Worm (Caenorhabditis elegans) whole organism, L2 larva: ENCODE data around the gene F40F4.7.

Source experiments
- F13H6.1 ChIP-seq: sonication (generic microtip); optimal IDR thresholded peaks from 2 replicates; lab custom pipeline; 2016; ENCODE audit warnings: missing genetic modification characterization, missing compliant biosample characterization
- R02D3.7 ChIP-seq: fragments of 150-350 bp; optimal IDR thresholded peaks from 2 replicates; lab custom pipeline; 2014; ENCODE audit warnings: missing biosample characterization, missing genetic modification characterization
- Y55F3AM.14 ChIP-seq: fragments of 200-800 bp; sonication (Bioruptor generic); optimal IDR thresholded peaks from 2 replicates; lab custom pipeline; 2018; ENCODE audit warnings: mild to moderate bottlenecking, missing genetic modification characterization, missing compliant biosample characterization
- alr-1 ChIP-seq: fragments of 150-350 bp; optimal IDR thresholded peaks from 2 replicates; lab custom pipeline; 2014; ENCODE audit warnings: missing biosample characterization, missing genetic modification characterization
- aly-2 ChIP-seq: fragments of 150-350 bp; optimal IDR thresholded peaks from 2 replicates; lab custom pipeline; 2014; ENCODE audit warnings: missing biosample characterization, missing genetic modification characterization
- blmp-1 ChIP-seq: sonication (generic microtip); optimal IDR thresholded peaks from 2 replicates; lab custom pipeline; 2017; ENCODE audit warnings: missing genetic modification characterization, mild to moderate bottlenecking, missing compliant biosample characterization, antibody characterized with exemption, moderate library complexity; ENCODE audit not compliant: insufficient read depth
- ceh-16 ChIP-seq: fragments of 150-350 bp; optimal IDR thresholded peaks from 2 replicates; lab custom pipeline; 2014; ENCODE audit warnings: missing biosample characterization, missing genetic modification characterization
- ceh-82 ChIP-seq: fragments of 150-350 bp; optimal IDR thresholded peaks from 2 replicates; lab custom pipeline; 2014; ENCODE audit warnings: missing biosample characterization, missing genetic modification characterization
- crh-2 ChIP-seq: sonication (generic microtip); optimal IDR thresholded peaks from 2 replicates; lab custom pipeline; 2017; ENCODE audit warnings: missing biosample characterization, missing genetic modification characterization
- dmd-4 ChIP-seq: sonication (generic microtip); optimal IDR thresholded peaks from 2 replicates; lab custom pipeline; 2017; ENCODE audit warnings: missing biosample characterization, missing genetic modification characterization
- egl-27 ChIP-seq: sonication (generic microtip); optimal IDR thresholded peaks from 3 replicates; lab custom pipeline; 2017; ENCODE audit warnings: missing biosample characterization, missing genetic modification reagents, missing genetic modification characterization
- elt-1 ChIP-seq: fragments of 150-350 bp; optimal IDR thresholded peaks from 2 replicates; lab custom pipeline; 2014; ENCODE audit warnings: missing biosample characterization, missing genetic modification characterization
- elt-3 ChIP-seq: sonication (generic microtip); optimal IDR thresholded peaks from 2 replicates; lab custom pipeline; 2017; ENCODE audit warnings: missing biosample characterization, missing genetic modification characterization
- fos-1 ChIP-seq: fragments of 150-350 bp; optimal IDR thresholded peaks from 2 replicates; lab custom pipeline; 2014; ENCODE audit warnings: missing biosample characterization, missing genetic modification characterization
- gmeb-1 ChIP-seq: fragments of 150-350 bp; optimal IDR thresholded peaks from 2 replicates; lab custom pipeline; 2014; ENCODE audit warnings: missing biosample characterization, missing genetic modification characterization
- lin-11 ChIP-seq: fragments of 150-350 bp; sonication (generic microtip); optimal IDR thresholded peaks from 2 replicates; lab custom pipeline; 2014; ENCODE audit warnings: missing biosample characterization, missing genetic modification characterization, inconsistent platforms, mixed read lengths
- lin-13 ChIP-seq: fragments of 150-350 bp; optimal IDR thresholded peaks from 2 replicates; lab custom pipeline; 2014; ENCODE audit warnings: missing biosample characterization, missing genetic modification reagents, missing genetic modification characterization
- lin-39 ChIP-seq: fragments of 150-350 bp; optimal IDR thresholded peaks from 2 replicates; lab custom pipeline; 2014; ENCODE audit warnings: missing biosample characterization, missing genetic modification reagents, missing genetic modification characterization
- lsy-2 ChIP-seq, 2 experiments: fragments of 150-350 bp in 1 of 2; sonication (generic microtip) in 1 of 2; optimal IDR thresholded peaks; 2 replicates each; lab custom pipeline; 2014 to 2017; ENCODE audit warnings: missing biosample characterization in 2 of 2, missing genetic modification characterization in 2 of 2
- mab-5 ChIP-seq: fragments of 150-350 bp; optimal IDR thresholded peaks from 2 replicates; lab custom pipeline; 2014; ENCODE audit warnings: missing biosample characterization, missing genetic modification characterization
- mdl-1 ChIP-seq, 2 experiments: fragments of 150-350 bp in 1 of 2; sonication (generic microtip) in 1 of 2; optimal IDR thresholded peaks; 2 replicates each; lab custom pipeline; 2017; ENCODE audit warnings: missing biosample characterization in 2 of 2, missing genetic modification characterization in 2 of 2
- nhr-12 ChIP-seq: fragments of 150-350 bp; optimal IDR thresholded peaks from 2 replicates; lab custom pipeline; 2014; ENCODE audit warnings: missing biosample characterization, missing genetic modification characterization
- nhr-129 ChIP-seq: fragments of 150-350 bp; optimal IDR thresholded peaks from 2 replicates; lab custom pipeline; 2014; ENCODE audit warnings: missing biosample characterization, missing genetic modification characterization
- nhr-21 ChIP-seq: fragments of 150-350 bp; optimal IDR thresholded peaks from 2 replicates; lab custom pipeline; 2014; ENCODE audit warnings: missing biosample characterization, missing genetic modification characterization
- nhr-23 ChIP-seq: fragments of 150-350 bp; optimal IDR thresholded peaks from 2 replicates; lab custom pipeline; 2014; ENCODE audit warnings: missing biosample characterization, missing genetic modification reagents, missing genetic modification characterization
- nhr-25 ChIP-seq: fragments of 150-350 bp; sonication (generic microtip); optimal IDR thresholded peaks from 3 replicates; lab custom pipeline; 2014; ENCODE audit warnings: missing biosample characterization, missing genetic modification characterization
- nhr-6 ChIP-seq: fragments of 150-350 bp; optimal IDR thresholded peaks from 2 replicates; lab custom pipeline; 2014; ENCODE audit warnings: missing biosample characterization, missing genetic modification characterization
- nhr-77 ChIP-seq: fragments of 150-350 bp; optimal IDR thresholded peaks from 2 replicates; lab custom pipeline; 2014; ENCODE audit warnings: missing biosample characterization, missing genetic modification characterization
- skn-1 ChIP-seq: sonication (generic microtip); optimal IDR thresholded peaks from 2 replicates; lab custom pipeline; 2017; ENCODE audit warnings: missing biosample characterization, missing genetic modification characterization
- sma-3 ChIP-seq: sonication (generic microtip); optimal IDR thresholded peaks from 2 replicates; lab custom pipeline; 2016; ENCODE audit warnings: missing genetic modification reagents, missing genetic modification characterization, missing compliant biosample characterization
- sma-9 ChIP-seq, 2 experiments: fragments of 150-350 bp in 1 of 2; sonication (generic microtip) in 1 of 2; optimal IDR thresholded peaks; 2 replicates each; lab custom pipeline; 2014 to 2016; ENCODE audit warnings: missing genetic modification characterization in 2 of 2, mild to moderate bottlenecking in 1 of 2, missing biosample characterization in 1 of 2, missing compliant biosample characterization in 1 of 2, missing genetic modification reagents in 1 of 2, moderate library complexity in 1 of 2
- unc-39 ChIP-seq: fragments of 150-350 bp; optimal IDR thresholded peaks from 2 replicates; lab custom pipeline; 2014; ENCODE audit warnings: missing biosample characterization, missing genetic modification characterization
- unc-55 ChIP-seq: fragments of 150-350 bp; sonication (generic microtip); optimal IDR thresholded peaks from 3 replicates; lab custom pipeline; 2014; ENCODE audit warnings: missing biosample characterization, missing genetic modification reagents, missing genetic modification characterization
- ztf-1 ChIP-seq: fragments of 200-800 bp; sonication (Bioruptor generic); conservative IDR thresholded peaks from 2 replicates; pipeline ENCODE4 v1.3.6; 2022; ENCODE audit warnings: missing genetic modification characterization, missing compliant biosample characterization
- ztf-4 ChIP-seq: fragments of 150-350 bp; optimal IDR thresholded peaks from 2 replicates; lab custom pipeline; 2014; ENCODE audit warnings: missing biosample characterization, missing genetic modification characterization

Gene F40F4.7

DNA sequence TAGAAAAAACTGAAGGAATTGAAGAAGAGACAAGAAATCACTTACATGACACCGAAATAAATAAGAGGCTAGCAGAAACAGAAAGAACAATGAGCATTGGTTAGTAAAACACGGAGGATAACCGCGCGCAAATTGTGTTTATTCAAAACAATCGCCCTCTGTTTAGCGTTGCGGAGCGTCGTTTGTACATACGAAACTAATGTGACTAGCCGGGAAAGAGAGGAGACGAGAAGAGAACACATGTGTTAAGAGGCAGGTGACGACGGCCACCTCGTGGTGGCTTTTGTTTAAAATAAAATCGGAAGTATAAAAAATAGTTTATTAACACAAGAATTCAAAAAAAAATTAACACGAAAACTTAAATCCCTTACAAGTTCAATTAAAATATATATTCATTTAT, at the start of gene F40F4.7:
Gene F40F4.7, minus strand, starts transcription at position 122 of the 400 bp plus-strand sequence.
- TF ChIP-seq aly-2 (tag; lab: Kevin White, UChicago) (no peak), F13H6.1 (tag; lab: Kevin White, UChicago) (peak; percentile 36), sma-9 (GFP tag; optimal IDR thresholded peaks at IDR 0.05; lab: Kevin White, UChicago) (peak; percentile 71), sma-9 (tag; optimal IDR thresholded peaks at IDR 0.05; lab: Kevin White, UChicago) (no peak), nhr-21 (tag; lab: Kevin White, UChicago) (peak; percentile 28), sma-3 (peak; percentile 43), egl-27 (tag; lab: Kevin White, UChicago) (peak; percentile 38), nhr-23 (tag; lab: Kevin White, UChicago) (no peak), mdl-1 (tag; optimal IDR thresholded peaks at IDR 0.05; lab: Kevin White, UChicago) (peak; percentile 41 to 49), nhr-129 (tag; lab: Kevin White, UChicago) (peak; percentile 88), fos-1 (tag; lab: Kevin White, UChicago) (peak; percentile 64), gmeb-1 (tag; lab: Kevin White, UChicago) (no peak), lsy-2 (tag; optimal IDR thresholded peaks at IDR 0.05; lab: Kevin White, UChicago) (peak; percentile 14 to 71), ztf-1 (no peak), nhr-12 (tag; lab: Kevin White, UChicago) (no peak), crh-2 (peak; percentile 33), lin-11 (peak; percentile 10), skn-1 (tag; lab: Kevin White, UChicago) (peak; percentile 16)
- TF ChIP-seq, all 48 proteins: peak for 12

DNA sequence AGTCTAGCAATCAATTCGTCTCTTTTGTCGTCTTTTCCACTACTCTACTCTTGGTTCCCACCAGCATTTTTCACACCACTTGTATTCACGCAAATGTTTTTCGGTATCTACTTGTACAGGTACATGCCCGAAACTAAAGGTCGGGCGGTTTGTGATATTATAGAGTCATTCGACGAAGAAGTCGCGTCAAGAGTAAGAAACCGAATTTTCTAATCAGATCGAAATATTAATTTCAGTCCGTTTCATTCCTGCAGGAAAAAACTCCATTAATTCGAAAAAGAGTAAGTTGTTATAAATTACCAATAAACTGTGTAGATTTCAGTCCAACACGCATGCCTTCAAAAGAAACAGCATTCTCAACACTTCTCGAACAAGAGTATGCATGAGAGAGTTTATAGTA, 46.2 kb upstream of the F40F4.7 start:
- TF ChIP-seq nhr-77 (tag; lab: Kevin White, UChicago), result no peak
- TF ChIP-seq ztf-4 (tag; lab: Kevin White, UChicago), result no peak
- no peak for TF ChIP-seq mab-5 (tag; lab: Kevin White, UChicago)
- no peak for TF ChIP-seq ceh-16 (tag; lab: Kevin White, UChicago)
- no peak for TF ChIP-seq sma-9 (GFP tag; optimal IDR thresholded peaks at IDR 0.05; lab: Kevin White, UChicago)
- no peak for TF ChIP-seq sma-9 (tag; optimal IDR thresholded peaks at IDR 0.05; lab: Kevin White, UChicago)
- TF ChIP-seq R02D3.7 (tag; lab: Kevin White, UChicago), result no peak
- TF ChIP-seq unc-55 (GFP tag; lab: Kevin White, UChicago), result no peak
- TF ChIP-seq lin-39 (tag; lab: Kevin White, UChicago), result no peak
- no peak for TF ChIP-seq nhr-6 (tag; lab: Kevin White, UChicago)
- no peak for TF ChIP-seq elt-3
- no peak for TF ChIP-seq nhr-12 (tag; lab: Kevin White, UChicago)
- no peak for TF ChIP-seq lsy-2 (tag; optimal IDR thresholded peaks at IDR 0.05; lab: Kevin White, UChicago)
- TF ChIP-seq nhr-23 (tag; lab: Kevin White, UChicago), result no peak
- no peak for TF ChIP-seq mdl-1 (tag; optimal IDR thresholded peaks at IDR 0.05; lab: Kevin White, UChicago)
- no peak for TF ChIP-seq Y55F3AM.14 (GFP tag; lab: Kevin White, UChicago)
- no peak for TF ChIP-seq unc-39 (tag; lab: Kevin White, UChicago)
- TF ChIP-seq lin-13 (GFP tag; lab: Kevin White, UChicago), result no peak
- TF ChIP-seq nhr-21 (tag; lab: Kevin White, UChicago), result no peak
- no peak for TF ChIP-seq alr-1 (tag; lab: Kevin White, UChicago)

DNA sequence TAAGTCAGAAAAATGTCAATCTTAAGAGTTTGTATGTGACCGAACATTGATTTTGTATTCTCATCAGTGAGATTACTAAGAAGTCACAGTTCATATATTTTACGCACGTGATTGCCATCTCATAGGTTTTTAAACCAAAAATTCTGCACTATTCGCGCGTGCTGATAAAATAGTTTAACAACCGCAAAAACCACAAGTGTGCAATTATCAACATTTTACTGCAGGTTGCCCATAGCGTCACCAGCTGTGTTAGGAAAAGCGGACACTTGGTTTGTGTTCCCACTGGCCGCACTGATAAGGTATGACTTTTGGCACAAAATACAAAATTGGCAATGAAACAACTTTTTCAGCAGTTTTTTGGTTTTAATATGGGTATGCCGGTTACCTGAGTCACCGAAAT, 44.4 kb upstream of the F40F4.7 start:
- TF ChIP-seq nhr-25 (tag; lab: Kevin White, UChicago) (no peak), fos-1 (tag; lab: Kevin White, UChicago) (peak; percentile 83), crh-2 (peak; percentile 46), sma-3 (peak; percentile 18), sma-9 (GFP tag; optimal IDR thresholded peaks at IDR 0.05; lab: Kevin White, UChicago) (peak; percentile 85), sma-9 (tag; optimal IDR thresholded peaks at IDR 0.05; lab: Kevin White, UChicago) (no peak), gmeb-1 (tag; lab: Kevin White, UChicago) (peak; percentile 50), F13H6.1 (tag; lab: Kevin White, UChicago) (peak; percentile 36), blmp-1 (tag; lab: Kevin White, UChicago) (no peak)

DNA sequence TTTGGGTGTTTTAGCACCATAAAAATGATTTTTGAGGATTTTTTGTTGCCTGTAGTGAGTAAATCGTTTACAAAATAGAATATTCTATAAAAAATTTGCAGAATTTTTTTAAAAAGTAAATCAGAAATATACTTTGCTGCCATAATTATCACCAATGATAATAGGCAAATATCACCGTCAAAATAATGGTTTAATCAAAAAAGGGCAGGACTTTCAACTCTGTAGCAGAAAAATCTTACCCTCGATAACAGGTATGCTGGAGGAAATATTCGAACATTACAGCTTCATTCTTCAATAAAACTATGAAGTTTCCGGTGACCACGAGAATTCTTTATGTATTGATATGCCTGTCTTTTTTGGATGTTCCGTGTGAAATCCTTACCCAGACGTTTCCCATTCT, 43.5 kb upstream of the F40F4.7 start, which contains the start of gene K09C4.4:
Gene K09C4.4, plus strand, starts transcription at position 301 of the 400 bp plus-strand sequence.
- TF ChIP-seq egl-27 (tag; lab: Kevin White, UChicago) (no peak), skn-1 (tag; lab: Kevin White, UChicago) (no peak), alr-1 (tag; lab: Kevin White, UChicago) (no peak), nhr-6 (tag; lab: Kevin White, UChicago) (no peak), ztf-1 (no peak), nhr-77 (tag; lab: Kevin White, UChicago) (no peak), elt-1 (tag; lab: Kevin White, UChicago) (no peak), aly-2 (tag; lab: Kevin White, UChicago) (no peak), mab-5 (tag; lab: Kevin White, UChicago) (no peak), Y55F3AM.14 (GFP tag; lab: Kevin White, UChicago) (no peak), sma-9 (GFP tag; optimal IDR thresholded peaks at IDR 0.05; lab: Kevin White, UChicago) (no peak), sma-9 (tag; optimal IDR thresholded peaks at IDR 0.05; lab: Kevin White, UChicago) (no peak), dmd-4 (tag; lab: Kevin White, UChicago) (no peak), ceh-82 (tag; lab: Kevin White, UChicago) (no peak), elt-3 (no peak)
